Fruit fly (Drosophila melanogaster) whole organism, adult: ENCODE data around the gene Tailor.

Source experiments
- CG11617 ChIP-seq: fragments of 200-800 bp; sonication (Bioruptor generic); optimal IDR thresholded peaks from 2 replicates; lab custom pipeline; 2017; ENCODE audit warnings: mild to moderate bottlenecking, missing biosample characterization, missing genetic modification reagents, missing genetic modification characterization
- CG14711 ChIP-seq: fragments of 200-800 bp; sonication (Bioruptor generic); optimal IDR thresholded peaks from 2 replicates; lab custom pipeline; 2018; ENCODE audit warnings: missing biosample characterization, mild to moderate bottlenecking, missing genetic modification characterization, moderate library complexity
- CG1620 ChIP-seq: fragments of 200-800 bp; sonication (Bioruptor generic); optimal IDR thresholded peaks from 2 replicates; lab custom pipeline; 2016; ENCODE audit warnings: missing biosample characterization, missing genetic modification characterization
- CG7045 ChIP-seq: fragments of 200-800 bp; sonication (Bioruptor generic); optimal IDR thresholded peaks from 2 replicates; lab custom pipeline; 2017; ENCODE audit warnings: missing biosample characterization, mild to moderate bottlenecking, missing genetic modification characterization
- Crg-1 ChIP-seq: fragments of 200-800 bp; sonication (Bioruptor generic); optimal IDR thresholded peaks from 2 replicates; lab custom pipeline; 2016; ENCODE audit warnings: missing biosample characterization, missing genetic modification characterization
- Hr96 ChIP-seq: fragments of 200-800 bp; sonication (Bioruptor generic); optimal IDR thresholded peaks from 2 replicates; lab custom pipeline; 2016; ENCODE audit warnings: missing biosample characterization, missing genetic modification characterization
- Mnt ChIP-seq: fragments of 200-800 bp; sonication (Bioruptor generic); optimal IDR thresholded peaks from 2 replicates; lab custom pipeline; 2016; ENCODE audit warnings: missing biosample characterization, mild to moderate bottlenecking, missing genetic modification characterization
- cnc ChIP-seq, 2 experiments: fragments of >200 bp; optimal IDR thresholded peaks; 2 replicates each; lab custom pipeline; 2017
- kay ChIP-seq: fragments of 200-800 bp; sonication (Bioruptor generic); peaks from one replicate; lab custom pipeline; 2016; ENCODE audit warnings: missing biosample characterization, missing genetic modification characterization, borderline replicate concordance
- ovo ChIP-seq: fragments of 200-800 bp; sonication (Bioruptor generic); optimal IDR thresholded peaks from 2 replicates; lab custom pipeline; 2016; ENCODE audit warnings: missing biosample characterization, missing genetic modification characterization
- pad ChIP-seq: fragments of 200-800 bp; sonication (Bioruptor generic); optimal IDR thresholded peaks from 3 replicates; lab custom pipeline; 2017; ENCODE audit warnings: missing biosample characterization, missing genetic modification characterization, mild to moderate bottlenecking, moderate library complexity, missing genetic modification reagents
- toe ChIP-seq: fragments of 200-800 bp; sonication (Bioruptor generic); optimal IDR thresholded peaks from 2 replicates; lab custom pipeline; 2016; ENCODE audit warnings: missing biosample characterization, missing genetic modification characterization

DNA sequence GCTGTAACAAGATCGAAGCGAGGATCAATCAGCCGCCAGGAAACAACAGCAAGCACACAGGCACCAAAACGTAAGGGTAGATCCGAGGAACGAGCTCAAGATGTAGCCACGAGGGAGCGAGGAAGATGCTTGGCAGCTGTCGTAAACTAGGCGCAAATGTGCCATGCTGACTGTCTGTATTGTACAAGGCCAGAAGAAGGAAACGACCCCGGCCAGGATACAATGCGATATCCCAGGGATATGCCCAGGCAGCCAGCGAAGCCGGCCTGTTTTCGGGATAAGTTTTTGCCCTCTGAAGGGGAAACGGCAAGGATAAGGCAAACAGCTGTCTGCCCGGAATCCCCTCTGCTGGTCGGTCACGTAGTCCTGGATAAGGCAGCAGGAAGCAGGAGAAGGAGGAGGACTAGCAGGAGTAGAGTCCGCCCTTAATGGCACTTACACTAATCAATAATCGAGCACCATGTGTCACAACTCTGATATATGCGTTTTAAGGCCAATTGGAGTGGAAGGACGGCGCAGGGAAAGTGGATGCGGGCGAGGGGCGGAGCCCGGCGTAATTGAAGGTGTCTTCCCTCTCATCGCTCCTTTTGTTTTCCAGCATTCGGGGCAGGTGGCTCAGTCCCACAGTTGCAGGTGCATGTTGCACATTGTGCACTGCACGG, 19.8 kb upstream of the Tailor start:
- no peak for TF ChIP-seq kay (GFP tag; lab: Kevin White, UChicago)
- TF ChIP-seq CG1620 (GFP tag; lab: Kevin White, UChicago), result no peak
- no peak for TF ChIP-seq Mnt
- TF ChIP-seq CG7045 (GFP tag; lab: Kevin White, UChicago), result no peak
- no peak for TF ChIP-seq toe
- no peak for TF ChIP-seq ovo (GFP tag; lab: Kevin White, UChicago)
- no peak for TF ChIP-seq CG14711 (tag; lab: Kevin White, UChicago)
- TF ChIP-seq pad (GFP tag; lab: Kevin White, UChicago), result no peak
- TF ChIP-seq cnc (optimal IDR thresholded peaks at IDR 0.05; lab: Kevin White, UChicago), result no peak
- TF ChIP-seq CG11617 (GFP tag; lab: Kevin White, UChicago), result no peak
- TF ChIP-seq Hr96 (GFP tag; lab: Kevin White, UChicago), result no peak
- TF ChIP-seq Crg-1 (GFP tag; lab: Kevin White, UChicago), result no peak
